Worm (Caenorhabditis elegans): ENCODE results near the gene ZK354.6.
"Not testable (repeated sequence)": the region's sequence is repeated elsewhere in the genome, so short reads cannot be mapped to it uniquely, and the experiment has no call there.

ce11 chrIV:5295240-5295639 is 2.1 kb downstream of the ZK354.6 start, which contains the start of gene msp-51:
- not testable (repeated sequence) for TF ChIP-seq let-607 (tag; optimal IDR thresholded peaks at IDR 0.05); sdz-38 (tag; optimal IDR thresholded peaks at IDR 0.05); nhr-90 (tag; optimal IDR thresholded peaks at IDR 0.05); F33H1.4 (GFP tag; IDR thresholded peaks at IDR 0.05); unc-62 (GFP tag; optimal IDR thresholded peaks at IDR 0.05); B0019.2 (GFP tag; conservative IDR thresholded peaks at IDR 0.05); ekl-4 (GFP tag; IDR thresholded peaks at IDR 0.05); ztf-6 (GFP tag; IDR thresholded peaks at IDR 0.05); cebp-1 (GFP tag; IDR thresholded peaks at IDR 0.05); cebp-1 (tag; optimal IDR thresholded peaks at IDR 0.05); ztf-25 (GFP tag; IDR thresholded peaks at IDR 0.05)

Measured in whole organism, young adult.